Fruit fly (Drosophila melanogaster): Measurements from ENCODE around the gene BI-1.

The BI-1 gene

DNA sequence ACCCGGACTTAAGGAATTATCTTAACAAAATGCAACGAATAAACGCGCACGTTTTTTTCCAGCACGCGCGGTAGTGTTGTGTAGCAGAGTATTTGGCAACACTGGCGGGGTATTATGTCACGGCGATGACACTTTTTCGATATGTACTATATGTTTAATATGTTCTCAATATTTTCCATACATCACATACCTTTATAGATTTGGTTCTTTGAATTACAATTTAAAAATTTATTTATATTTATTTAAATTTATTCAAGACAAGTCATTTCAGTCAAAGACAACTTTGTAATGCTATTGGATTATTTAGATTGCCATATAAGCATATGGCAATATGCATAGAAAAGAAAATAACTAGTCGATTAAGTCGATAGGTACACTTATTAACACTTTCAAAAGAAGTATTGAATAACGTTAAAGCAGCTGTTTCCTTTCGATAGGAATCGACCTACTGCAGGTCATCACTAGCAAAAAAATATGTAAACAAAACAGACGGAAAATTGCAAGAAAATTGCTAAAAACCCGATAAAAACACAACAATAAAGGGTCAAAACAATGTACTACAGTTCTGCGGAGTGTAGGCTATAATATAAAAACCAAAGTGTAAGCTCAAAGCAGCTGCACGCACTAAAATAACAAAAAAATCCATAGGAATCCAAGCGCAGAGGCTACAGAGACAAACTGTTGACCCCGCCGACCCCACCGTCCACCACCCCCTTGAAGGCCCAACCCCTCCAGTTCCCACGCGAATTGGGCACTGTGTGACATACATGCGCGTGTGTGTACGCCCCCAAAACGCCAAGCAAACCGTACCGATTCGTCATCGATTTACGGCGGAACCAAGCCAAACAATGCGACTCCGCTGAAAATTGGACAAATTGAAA is 37.6 kb upstream of the BI-1 start, which contains the start of the genes CG7182 and GAPcenA (continued):
- peak; percentile 4 for TF ChIP-seq pum (GFP tag; optimal IDR thresholded peaks at IDR 0.05)
- TF ChIP-seq CG2116 (GFP tag; optimal IDR thresholded peaks at IDR 0.05) = peak; percentile 72
- peak; percentile 67 for TF ChIP-seq Ptx1 (GFP tag; IDR thresholded peaks at IDR 0.05)
- TF ChIP-seq Awh (GFP tag; IDR thresholded peaks at IDR 0.05) = no peak
- TF ChIP-seq CG8089 (GFP tag; optimal IDR thresholded peaks at IDR 0.05) = no peak
- TF ChIP-seq schlank (tag; optimal IDR thresholded peaks at IDR 0.05) = peak; percentile 35
- peak; percentile 38 for TF ChIP-seq ftz-f1 (GFP tag; optimal IDR thresholded peaks at IDR 0.05)
- TF ChIP-seq ara (GFP tag; IDR thresholded peaks at IDR 0.05) = no peak
- peak; percentile 54; the same call in 1 of the 2 replicates for TF ChIP-seq HLH3B (GFP tag; IDR thresholded peaks at IDR 0.05)
- no peak for TF ChIP-seq jigr1 (GFP tag; IDR thresholded peaks at IDR 0.05)
- TF ChIP-seq CG7372 (GFP tag; IDR thresholded peaks at IDR 0.05) = no peak; the same call in 1 of the 2 replicates
- TF ChIP-seq CG1792 (GFP tag; optimal IDR thresholded peaks at IDR 0.05) = no peak
- no peak for TF ChIP-seq Mad (GFP tag; optimal IDR thresholded peaks at IDR 0.05)
- TF ChIP-seq CG10209 (GFP tag; optimal IDR thresholded peaks at IDR 0.05) = peak; percentile 69
- TF ChIP-seq CG18476 (GFP tag; optimal IDR thresholded peaks at IDR 0.05) = peak; percentile 56
- TF ChIP-seq CG3838 (GFP tag; optimal IDR thresholded peaks at IDR 0.05) = no peak
- peak; percentile 44 for TF ChIP-seq CG4617 (GFP tag; optimal IDR thresholded peaks at IDR 0.05; ENCODE audit: borderline replicate concordance)
- no peak for TF ChIP-seq tup (GFP tag; optimal IDR thresholded peaks at IDR 0.05)
- peak; percentile 61 for TF ChIP-seq lilli (GFP tag; optimal IDR thresholded peaks at IDR 0.05)
- TF ChIP-seq BtbVII (GFP tag; optimal IDR thresholded peaks at IDR 0.05) = peak; percentile 66
- no peak for TF ChIP-seq da (GFP tag; optimal IDR thresholded peaks at IDR 0.05)
- peak in 1 of 2 experiments; percentile 38 for TF ChIP-seq Eip74EF (GFP tag; optimal IDR thresholded peaks at IDR 0.05)
- TF ChIP-seq CG15601 (tag; optimal IDR thresholded peaks at IDR 0.05) = peak; percentile 79
- peak; percentile 91 for TF ChIP-seq dm (GFP tag; optimal IDR thresholded peaks at IDR 0.05)
- no peak for TF ChIP-seq CG5180 (GFP tag; optimal IDR thresholded peaks at IDR 0.05)
- peak; percentile 51 for TF ChIP-seq az2 (GFP tag; optimal IDR thresholded peaks at IDR 0.05)
- peak in 1 of 2 experiments; percentile 80 for TF ChIP-seq crp (GFP tag; optimal IDR thresholded peaks at IDR 0.05)
- TF ChIP-seq fd102C (GFP tag; optimal IDR thresholded peaks at IDR 0.05) = no peak
- no peak for TF ChIP-seq CG3163 (GFP tag; optimal IDR thresholded peaks at IDR 0.05)
- peak; percentile 72 for TF ChIP-seq Scr (GFP tag; IDR thresholded peaks at IDR 0.05; ENCODE audit: partially characterized antibody)
- TF ChIP-seq CG6272 (GFP tag; IDR thresholded peaks at IDR 0.05) = peak; percentile 26; the same call in 1 of the 2 replicates
- peak; percentile 11 for TF ChIP-seq CG17802 (tag; optimal IDR thresholded peaks at IDR 0.05)
- TF ChIP-seq Fer2 (tag; optimal IDR thresholded peaks at IDR 0.05) = peak; percentile 62
- peak; percentile 66 for TF ChIP-seq gsb-n (tag; optimal IDR thresholded peaks at IDR 0.05)
- TF ChIP-seq zfh1 (GFP tag; IDR thresholded peaks at IDR 0.05) = no peak
- TF ChIP-seq tin (GFP tag; optimal IDR thresholded peaks at IDR 0.05) = peak; percentile 67
- TF ChIP-seq CG7786 (GFP tag; optimal IDR thresholded peaks at IDR 0.05) = no peak
- peak; percentile 31 for TF ChIP-seq CG3995 (GFP tag; optimal IDR thresholded peaks at IDR 0.05)
- TF ChIP-seq Lpt (GFP tag; optimal IDR thresholded peaks at IDR 0.05) = no peak
- no peak for TF ChIP-seq CG4360 (GFP tag; IDR thresholded peaks at IDR 0.05)
- no peak for TF ChIP-seq CG42726 (GFP tag; IDR thresholded peaks at IDR 0.05; ENCODE audit: partially characterized antibody)
- TF ChIP-seq Ets97D (GFP tag; optimal IDR thresholded peaks at IDR 0.05) = peak; percentile 39
- TF ChIP-seq slp2 (GFP tag; optimal IDR thresholded peaks at IDR 0.05) = peak; percentile 0
- peak in 1 of 2 experiments; percentile 4 for TF ChIP-seq tll (GFP tag; optimal IDR thresholded peaks at IDR 0.05)
- TF ChIP-seq br (optimal IDR thresholded peaks at IDR 0.05) = no peak
- TF ChIP-seq CG2712 (tag; optimal IDR thresholded peaks at IDR 0.05) = peak; percentile 82
- peak; percentile 21 for TF ChIP-seq CG9797 (GFP tag; optimal IDR thresholded peaks at IDR 0.05)
- TF ChIP-seq Xrp1 (GFP tag; IDR thresholded peaks at IDR 0.05) = peak; percentile 56; the same call in 1 of the 2 replicates
- no peak for TF ChIP-seq Doc2 (GFP tag; IDR thresholded peaks at IDR 0.05)
